Fruit fly (Drosophila melanogaster) whole organism: ENCODE measurements around the gene ATPsynG.

Experiments used
- Dll ChIP-seq: fragments of >200 bp; optimal IDR thresholded peaks from 2 replicates; lab custom pipeline; 2017
- EcR ChIP-seq, 2 experiments: fragments of >200 bp; optimal IDR thresholded peaks; 2 replicates each; lab custom pipeline; 2017; ENCODE audit warnings: missing biosample characterization in 2 of 2, missing genetic modification characterization in 2 of 2, missing genetic modification reagents in 2 of 2
- pan ChIP-seq: fragments of >200 bp; optimal IDR thresholded peaks from 2 replicates; lab custom pipeline; 2017
- usp ChIP-seq: fragments of >200 bp; optimal IDR thresholded peaks from 2 replicates; lab custom pipeline; 2017; ENCODE audit warnings: missing biosample characterization, missing genetic modification characterization, mixed read lengths

dm6 chr2L:11001376-11002122 is 25.4 kb upstream of the ATPsynG start, which contains the start of the genes aub and lectin-33A:
- TF ChIP-seq Dll (lab: Kevin White, UChicago) (no peak), pan (lab: Kevin White, UChicago) (no peak), EcR (GFP tag; optimal IDR thresholded peaks at IDR 0.05; lab: Kevin White, UChicago) (no peak), usp (GFP tag; lab: Kevin White, UChicago) (no peak)
